Worm (Caenorhabditis elegans) whole organism, early embryonic: Measurements from ENCODE around the gene W06D12.6.

Experiments
- B0310.2 ChIP-seq: sonication (generic microtip); optimal IDR thresholded peaks from 2 replicates; lab custom pipeline; 2016; ENCODE audit warnings: mild to moderate bottlenecking, missing genetic modification characterization, missing compliant biosample characterization
- F13C5.2 ChIP-seq: sonication (generic microtip); optimal IDR thresholded peaks from 2 replicates; lab custom pipeline; 2017; ENCODE audit warnings: mild to moderate bottlenecking, missing genetic modification characterization, inconsistent platforms, missing compliant biosample characterization
- aly-1 ChIP-seq: sonication (generic microtip); optimal IDR thresholded peaks from 2 replicates; lab custom pipeline; 2016; ENCODE audit warnings: missing genetic modification characterization, missing compliant biosample characterization
- ama-1 ChIP-seq: fragments of 150-350 bp; optimal IDR thresholded peaks from 2 replicates; lab custom pipeline; 2014
- ceh-13 ChIP-seq: fragments of 200-800 bp; sonication (Bioruptor generic); optimal IDR thresholded peaks from 2 replicates; lab custom pipeline; 2018; ENCODE audit warnings: mild to moderate bottlenecking, missing genetic modification characterization, missing compliant biosample characterization
- ceh-36 ChIP-seq: sonication (generic microtip); optimal IDR thresholded peaks from 2 replicates; lab custom pipeline; 2016; ENCODE audit warnings: missing genetic modification characterization, inconsistent platforms, missing compliant biosample characterization
- ets-7 ChIP-seq: sonication (generic microtip); optimal IDR thresholded peaks from 2 replicates; lab custom pipeline; 2016; ENCODE audit warnings: missing genotype, missing genetic modification characterization, missing compliant biosample characterization
- flt-1 ChIP-seq: fragments of 200-800 bp; sonication (Bioruptor generic); IDR thresholded peaks from 2 replicates; pipeline ENCODE4 v1.3.6; 2022; ENCODE audit warnings: missing genetic modification characterization, missing compliant biosample characterization
- hmbx-1 ChIP-seq: sonication (generic microtip); optimal IDR thresholded peaks from 2 replicates; lab custom pipeline; 2016; ENCODE audit warnings: mild to moderate bottlenecking, missing genetic modification characterization, missing compliant biosample characterization
- hmg-4 ChIP-seq: fragments of 200-800 bp; sonication (Bioruptor generic); optimal IDR thresholded peaks from 2 replicates; lab custom pipeline; 2018; ENCODE audit warnings: mild to moderate bottlenecking, missing genetic modification characterization, missing compliant biosample characterization
- hnd-1 ChIP-seq: sonication (generic microtip); optimal IDR thresholded peaks from 2 replicates; lab custom pipeline; 2016; ENCODE audit warnings: missing genetic modification characterization, missing compliant biosample characterization
- pes-1 ChIP-seq: fragments of 200-800 bp; sonication (Bioruptor generic); IDR thresholded peaks from 2 replicates; pipeline ENCODE4 v1.3.6; 2022; ENCODE audit warnings: missing genetic modification reagents, missing genetic modification characterization, missing compliant biosample characterization
- scrt-1 ChIP-seq: fragments of 200-800 bp; sonication (Bioruptor generic); IDR thresholded peaks from 2 replicates; pipeline ENCODE4 v1.3.6; 2022; ENCODE audit warnings: missing genetic modification characterization, missing compliant biosample characterization
- sea-1 ChIP-seq: fragments of 200-800 bp; sonication (Bioruptor generic); conservative IDR thresholded peaks from 2 replicates; pipeline ENCODE4 v1.3.6; 2022; ENCODE audit warnings: missing genetic modification characterization, missing compliant biosample characterization
- tbx-11 ChIP-seq: fragments of 200-800 bp; sonication (Bioruptor generic); IDR thresholded peaks from 2 replicates; pipeline ENCODE4 v1.3.6; 2022; ENCODE audit warnings: missing genetic modification characterization, missing compliant biosample characterization
- tbx-37 ChIP-seq: fragments of 200-800 bp; sonication (Bioruptor generic); conservative IDR thresholded peaks from 2 replicates; pipeline ENCODE4 v1.3.6; 2022; ENCODE audit warnings: missing genetic modification reagents, missing genetic modification characterization, missing compliant biosample characterization
- tra-4 ChIP-seq: sonication (generic microtip); optimal IDR thresholded peaks from 2 replicates; lab custom pipeline; 2017; ENCODE audit warnings: missing genetic modification characterization, missing compliant biosample characterization

Gene W06D12.6

DNA sequence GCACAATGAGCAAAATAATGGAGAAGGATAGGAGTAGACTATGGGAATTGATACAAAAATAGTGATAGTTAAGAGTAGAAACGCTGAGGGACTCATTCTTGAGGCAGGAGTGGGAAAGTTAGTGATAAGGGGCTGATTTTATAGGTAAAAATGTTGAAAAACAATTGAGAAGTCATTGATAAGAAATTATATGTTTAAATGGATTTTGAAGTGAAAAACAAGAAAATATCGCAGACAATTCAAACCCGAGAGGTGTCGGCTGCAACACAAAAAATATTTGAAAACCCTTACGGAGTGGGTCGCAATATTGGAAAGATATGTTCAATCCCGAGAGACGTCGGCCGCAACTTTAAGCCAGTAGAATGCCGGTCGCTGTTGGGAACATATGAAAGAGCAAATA is 9.2 kb upstream of the W06D12.6 start, which contains the start of gene spp-29:
Gene spp-29 (minus strand): TSS at position 101 of the 400 bp plus-strand sequence.
- TF ChIP-seq pes-1 (GFP tag; lab: Robert Waterston, UW): no peak
- no peak for TF ChIP-seq hnd-1
- no peak for TF ChIP-seq F13C5.2
- no peak for TF ChIP-seq ets-7 (tag; lab: Kevin White, UChicago)
- no peak for TF ChIP-seq ceh-36 (tag; lab: Kevin White, UChicago)
- no peak for TF ChIP-seq tbx-37
- no peak for TF ChIP-seq ceh-13 (GFP tag; lab: Kevin White, UChicago)
- no peak for TF ChIP-seq B0310.2 (tag; lab: Kevin White, UChicago)
- TF ChIP-seq flt-1 (GFP tag; lab: Robert Waterston, UW): no peak
- TF ChIP-seq aly-1 (tag; lab: Kevin White, UChicago): no peak

DNA sequence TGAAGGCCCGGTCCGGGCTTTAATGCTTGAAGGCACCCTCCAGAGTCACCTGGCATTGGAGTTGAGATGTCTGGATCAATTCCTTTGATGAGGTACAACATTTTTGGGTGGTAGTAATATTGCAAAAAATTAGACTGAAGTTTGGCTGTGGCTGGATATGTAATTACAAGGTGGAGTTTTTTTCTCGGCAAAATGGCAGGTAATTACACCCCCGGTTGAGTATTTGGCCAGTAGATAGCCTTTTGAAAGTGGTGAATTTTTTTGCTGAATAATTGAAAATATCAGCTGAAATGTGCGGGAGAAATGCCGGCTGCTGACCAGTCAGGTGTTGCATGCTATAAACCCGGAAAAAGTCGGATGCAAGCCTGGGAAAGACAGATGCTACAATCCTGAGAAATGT is 6.8 kb upstream of the W06D12.6 start, which contains the start of gene Y26G10.4:
Gene Y26G10.4 (minus strand): TSS at position 101 of the 400 bp plus-strand sequence.
- TF ChIP-seq F13C5.2 (no peak), B0310.2 (tag; lab: Kevin White, UChicago) (no peak)

DNA sequence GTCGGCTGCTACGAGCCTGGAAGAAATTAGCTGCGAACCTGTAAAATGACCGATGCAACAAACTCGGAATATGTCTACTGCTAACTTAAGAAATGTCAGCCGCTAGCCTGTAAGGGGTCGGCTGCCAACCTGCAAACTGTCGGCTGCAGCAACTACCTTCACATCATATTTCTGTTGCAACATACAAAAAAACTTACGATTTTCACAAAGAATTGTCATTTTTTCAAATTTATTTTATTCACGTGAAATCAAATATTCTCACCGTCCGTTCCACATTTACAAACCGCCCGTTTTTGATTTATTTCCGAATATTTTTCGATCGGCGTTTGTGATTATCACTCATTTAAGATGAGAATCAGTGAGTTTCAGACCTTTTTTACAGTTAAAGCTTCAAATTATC is 6.3 kb upstream of the W06D12.6 start, which contains the start of gene Y26G10.6:
Gene Y26G10.6 (plus strand): TSS at position 301 of the 400 bp plus-strand sequence.
- TF ChIP-seq tbx-11 (GFP tag; lab: Robert Waterston, UW) (no peak), sea-1 (GFP tag; lab: Robert Waterston, UW) (no peak), aly-1 (tag; lab: Kevin White, UChicago) (no peak)

DNA sequence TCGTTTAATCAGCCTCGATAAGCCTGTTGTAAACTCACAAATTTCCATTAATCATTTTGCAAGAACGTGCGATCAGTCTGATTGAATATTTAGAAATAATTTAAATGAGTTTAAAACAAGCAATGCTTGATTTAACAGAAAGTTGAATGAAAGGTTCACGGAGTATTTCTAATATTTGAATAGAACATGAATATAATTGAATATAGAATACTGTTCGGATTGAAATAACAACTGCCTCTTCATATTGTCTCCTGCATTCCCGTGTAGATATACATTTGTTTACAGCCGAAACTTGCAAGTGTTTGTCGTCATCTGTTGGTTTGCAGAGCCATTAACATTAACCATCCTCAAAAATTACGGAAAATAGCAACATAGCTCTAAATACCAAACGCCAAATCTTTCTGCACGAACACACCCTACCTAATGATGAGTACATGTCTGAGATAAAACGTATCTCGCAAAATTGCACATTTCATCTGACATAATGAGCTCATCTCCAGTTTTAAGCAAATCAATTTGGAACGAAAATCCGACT is 5.1 kb upstream of the W06D12.6 start, which contains the start of the genes Y26G10.5 and srh-32:
Gene Y26G10.5 (minus strand): TSS at position 101 of the 535 bp plus-strand sequence.
Gene srh-32 (plus strand): TSS at position 485 of the 535 bp plus-strand sequence.
- TF ChIP-seq tbx-37 (no peak), flt-1 (GFP tag; lab: Robert Waterston, UW) (no peak), hmbx-1 (no peak), aly-1 (tag; lab: Kevin White, UChicago) (no peak), ceh-13 (GFP tag; lab: Kevin White, UChicago) (no peak), ets-7 (tag; lab: Kevin White, UChicago) (no peak), pes-1 (GFP tag; lab: Robert Waterston, UW) (no peak), B0310.2 (tag; lab: Kevin White, UChicago) (no peak), hmg-4 (no peak), tbx-11 (GFP tag; lab: Robert Waterston, UW) (no peak), tra-4 (tag; lab: Kevin White, UChicago) (no peak), ama-1 (lab: Kevin White, UChicago) (no peak), ceh-36 (tag; lab: Kevin White, UChicago) (no peak), scrt-1 (no peak), F13C5.2 (no peak), hnd-1 (no peak), sea-1 (GFP tag; lab: Robert Waterston, UW) (no peak)

DNA sequence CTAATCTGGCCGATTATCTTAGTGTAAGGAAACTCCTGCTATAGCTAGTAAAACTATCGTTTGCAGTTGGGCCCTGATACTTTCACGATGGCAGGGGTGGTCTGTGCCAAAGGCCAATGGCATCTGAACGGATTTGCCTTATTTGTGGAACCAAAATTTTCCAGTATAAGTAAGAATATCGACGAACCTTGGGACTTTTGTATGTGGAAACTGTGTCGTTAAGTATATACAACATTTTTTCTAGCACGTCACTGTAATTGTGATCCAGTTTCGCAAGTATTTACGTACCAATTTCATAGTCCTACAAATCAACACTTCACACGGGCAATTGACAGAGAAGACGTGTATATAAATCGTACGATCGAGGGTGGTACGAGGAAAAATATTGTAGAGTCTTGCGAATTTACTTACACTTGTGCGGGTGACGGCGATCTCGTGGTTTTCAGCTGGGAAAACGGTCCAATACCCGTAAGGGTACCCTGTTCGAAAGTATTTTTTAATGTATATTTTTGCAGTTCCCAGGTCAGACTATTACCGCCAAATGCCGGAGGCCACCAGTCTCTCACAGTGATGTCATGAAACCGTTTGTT is 398 bp downstream of the W06D12.6 start:
- TF ChIP-seq B0310.2 (tag; lab: Kevin White, UChicago) (no peak), tra-4 (tag; lab: Kevin White, UChicago) (no peak), pes-1 (GFP tag; lab: Robert Waterston, UW) (no peak), scrt-1 (no peak), hnd-1 (no peak), aly-1 (tag; lab: Kevin White, UChicago) (no peak), ceh-36 (tag; lab: Kevin White, UChicago) (no peak), ets-7 (tag; lab: Kevin White, UChicago) (no peak), tbx-37 (no peak), flt-1 (GFP tag; lab: Robert Waterston, UW) (no peak), sea-1 (GFP tag; lab: Robert Waterston, UW) (no peak), tbx-11 (GFP tag; lab: Robert Waterston, UW) (no peak), F13C5.2 (no peak), hmg-4 (no peak)

DNA sequence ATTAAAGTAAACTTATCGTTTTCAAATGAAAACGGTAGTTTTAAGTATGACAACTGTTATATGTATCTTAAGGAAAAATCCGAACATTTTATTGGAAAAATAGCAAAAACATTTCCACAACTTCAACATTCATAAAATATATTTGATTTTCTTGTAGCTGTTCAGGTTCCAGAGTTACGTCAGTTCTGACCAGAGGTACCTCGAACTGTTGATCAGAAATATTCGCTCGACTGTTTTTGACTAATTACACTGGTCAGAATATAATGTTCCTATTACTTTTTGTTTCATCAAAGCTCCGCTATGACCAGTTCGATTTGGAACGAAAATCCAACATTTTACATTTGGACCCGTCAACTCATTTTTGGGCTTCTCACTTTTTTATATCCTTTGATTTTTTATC is 1.1 kb downstream of the W06D12.6 start, which contains the start of gene srh-31:
Gene srh-31 (plus strand): TSS at position 301 of the 400 bp plus-strand sequence.
- no peak for TF ChIP-seq B0310.2 (tag; lab: Kevin White, UChicago)
- no peak for TF ChIP-seq sea-1 (GFP tag; lab: Robert Waterston, UW)
- no peak for TF ChIP-seq scrt-1
- TF ChIP-seq aly-1 (tag; lab: Kevin White, UChicago): no peak
- TF ChIP-seq pes-1 (GFP tag; lab: Robert Waterston, UW): no peak
- no peak for TF ChIP-seq tra-4 (tag; lab: Kevin White, UChicago)
- no peak for TF ChIP-seq hnd-1
- no peak for TF ChIP-seq flt-1 (GFP tag; lab: Robert Waterston, UW)
- no peak for TF ChIP-seq hmbx-1
- no peak for TF ChIP-seq hmg-4
- no peak for TF ChIP-seq F13C5.2
- TF ChIP-seq ceh-36 (tag; lab: Kevin White, UChicago): no peak
- TF ChIP-seq ets-7 (tag; lab: Kevin White, UChicago): no peak
- no peak for TF ChIP-seq tbx-11 (GFP tag; lab: Robert Waterston, UW)
- no peak for TF ChIP-seq ceh-13 (GFP tag; lab: Kevin White, UChicago)
- no peak for TF ChIP-seq tbx-37
- TF ChIP-seq ama-1 (lab: Kevin White, UChicago): no peak

DNA sequence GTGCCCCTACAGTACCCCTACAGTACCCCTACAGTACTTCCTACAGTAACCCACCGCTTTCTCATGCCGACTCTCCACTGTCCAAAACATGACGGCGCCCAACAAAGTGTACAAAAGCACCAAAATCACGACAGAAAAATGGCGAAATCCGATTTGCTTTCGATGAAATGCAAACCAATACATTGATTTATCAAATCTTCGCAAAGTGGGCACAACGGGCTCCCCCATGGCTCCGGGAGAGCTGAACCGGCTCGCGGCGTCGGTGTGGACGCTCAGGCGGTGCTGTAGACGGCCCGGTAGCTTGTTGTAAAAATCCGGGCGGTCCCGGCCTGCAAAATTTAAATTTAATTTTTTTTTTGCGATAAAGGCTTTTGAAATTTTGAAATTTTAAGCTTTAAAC is 6.4 kb downstream of the W06D12.6 start:
- no peak for TF ChIP-seq aly-1 (tag; lab: Kevin White, UChicago)
- TF ChIP-seq tbx-37: no peak
- TF ChIP-seq hmg-4: no peak
- no peak for TF ChIP-seq ets-7 (tag; lab: Kevin White, UChicago)
- TF ChIP-seq hnd-1: no peak
- TF ChIP-seq flt-1 (GFP tag; lab: Robert Waterston, UW): no peak
- TF ChIP-seq tra-4 (tag; lab: Kevin White, UChicago): no peak
- no peak for TF ChIP-seq hmbx-1
- TF ChIP-seq B0310.2 (tag; lab: Kevin White, UChicago): no peak
